Worm (Caenorhabditis elegans): ENCODE results near the gene Y67D8A.2.

DNA sequence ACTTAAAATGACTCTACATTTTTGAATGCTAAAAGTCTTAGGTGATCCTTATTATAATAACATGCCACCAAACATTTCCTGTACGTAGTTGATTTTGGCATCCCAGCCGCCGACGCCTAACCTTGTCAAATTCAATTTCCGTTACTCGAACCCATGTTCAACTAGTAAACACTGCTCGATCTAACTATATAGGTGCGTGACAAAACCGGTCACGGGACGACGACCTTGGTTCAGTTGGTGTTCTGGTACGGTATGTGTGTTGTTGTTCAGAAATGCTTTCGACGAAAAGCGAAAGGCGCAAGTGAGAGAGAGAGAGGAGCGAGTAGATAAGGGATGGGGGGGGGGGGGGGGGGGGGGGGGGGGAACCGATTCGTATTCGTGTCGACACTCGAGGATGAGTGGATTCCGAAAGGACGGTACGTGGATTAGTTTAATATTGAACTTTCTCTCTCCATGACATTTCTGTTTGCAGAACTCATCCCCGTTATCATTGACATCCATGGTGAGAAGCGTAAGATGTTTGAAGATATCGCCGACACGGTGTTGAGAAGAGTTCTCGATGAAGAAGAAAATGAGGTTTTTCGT is 69.8 kb downstream of the Y67D8A.2 start, which contains the start of gene W08E12.8:
- TF ChIP-seq nhr-28 (tag; optimal IDR thresholded peaks at IDR 0.05) (no peak), unc-62 (GFP tag; optimal IDR thresholded peaks at IDR 0.05) (no peak), hpl-2 (GFP tag; optimal IDR thresholded peaks at IDR 0.05) (no peak), ama-1 (optimal IDR thresholded peaks at IDR 0.05) (no peak), sptf-1 (tag; optimal IDR thresholded peaks at IDR 0.05) (no peak), fkh-10 (GFP tag; optimal IDR thresholded peaks at IDR 0.05) (no peak), egl-27 (tag; optimal IDR thresholded peaks at IDR 0.05) (no peak), snpc-4 (tag; optimal IDR thresholded peaks at IDR 0.05) (no peak), skn-1 (tag; optimal IDR thresholded peaks at IDR 0.05) (no peak), ztf-4 (tag; optimal IDR thresholded peaks at IDR 0.05) (no peak), nhr-90 (tag; optimal IDR thresholded peaks at IDR 0.05; ENCODE audit: poor library complexity) (no peak), elt-3 (tag; optimal IDR thresholded peaks at IDR 0.05) (no peak)
